Fruit fly (Drosophila melanogaster): ENCODE results near the gene Pfdn5.

The Pfdn5 gene

dm6 chr3R:22447195-22447873 lies 39.5 kb upstream of the Pfdn5 start, which contains the start of gene CG34288 (continued):
- TF ChIP-seq C15 (GFP tag; IDR thresholded peaks at IDR 0.05): peak; percentile 9; the same call in 1 of the 3 replicates
- TF ChIP-seq CG3281 (GFP tag; optimal IDR thresholded peaks at IDR 0.05): no peak
- no peak for TF ChIP-seq CG17612 (GFP tag; IDR thresholded peaks at IDR 0.05)
- TF ChIP-seq bowl (GFP tag; IDR thresholded peaks at IDR 0.05): peak; percentile 31; the same call in 1 of the 2 replicates
- TF ChIP-seq Rfx (GFP tag; IDR thresholded peaks at IDR 0.05): peak; percentile 85
- TF ChIP-seq Bdp1 (GFP tag; optimal IDR thresholded peaks at IDR 0.05): no peak
- peak; percentile 15 for TF ChIP-seq pb (GFP tag; optimal IDR thresholded peaks at IDR 0.05)
- no peak for TF ChIP-seq CG8478 (optimal IDR thresholded peaks at IDR 0.05)
- no peak for TF ChIP-seq CG17802 (tag; optimal IDR thresholded peaks at IDR 0.05)
- no peak for TF ChIP-seq Sin3A (optimal IDR thresholded peaks at IDR 0.05)
- no peak for TF ChIP-seq Dip3 (GFP tag; optimal IDR thresholded peaks at IDR 0.05)
- peak; percentile 81 for TF ChIP-seq CG12769 (tag; optimal IDR thresholded peaks at IDR 0.05)
- no peak for TF ChIP-seq CG3995 (GFP tag; optimal IDR thresholded peaks at IDR 0.05)
- TF ChIP-seq CG8924 (tag; optimal IDR thresholded peaks at IDR 0.05): no peak
- 0 out of 2 replicates have a peak, but pooled peaks have one; percentile 9 for TF ChIP-seq HLH3B (GFP tag; IDR thresholded peaks at IDR 0.05)
- no peak for TF ChIP-seq jing (GFP tag; optimal IDR thresholded peaks at IDR 0.05)
- TF ChIP-seq Chrac-16 (GFP tag; optimal IDR thresholded peaks at IDR 0.05): no peak
- peak; percentile 82 for TF ChIP-seq slbo (GFP tag; IDR thresholded peaks at IDR 0.05)
- TF ChIP-seq pum (GFP tag; optimal IDR thresholded peaks at IDR 0.05): no peak
- no peak for TF ChIP-seq eyg (GFP tag; optimal IDR thresholded peaks at IDR 0.05)
- TF ChIP-seq Ets97D (GFP tag; optimal IDR thresholded peaks at IDR 0.05): no peak
- no peak for TF ChIP-seq lbe (GFP tag; optimal IDR thresholded peaks at IDR 0.05)
- TF ChIP-seq zf30C (GFP tag; optimal IDR thresholded peaks at IDR 0.05): no peak
- TF ChIP-seq CG1233 (GFP tag; optimal IDR thresholded peaks at IDR 0.05): no peak
- no peak for TF ChIP-seq esg (GFP tag; conservative IDR thresholded peaks at IDR 0.05)
- TF ChIP-seq trem (tag; optimal IDR thresholded peaks at IDR 0.05): no peak
- TF ChIP-seq Doc2 (GFP tag; IDR thresholded peaks at IDR 0.05): no peak
- no peak for TF ChIP-seq CG13123 (GFP tag; optimal IDR thresholded peaks at IDR 0.05)
- TF ChIP-seq Neu2 (GFP tag; optimal IDR thresholded peaks at IDR 0.05; ENCODE audit: borderline replicate concordance): no peak
- no peak for TF ChIP-seq yki (optimal IDR thresholded peaks at IDR 0.05)
- no peak for TF ChIP-seq Hr39 (optimal IDR thresholded peaks at IDR 0.05)
- no peak for TF ChIP-seq disco-r (GFP tag; optimal IDR thresholded peaks at IDR 0.05)
- TF ChIP-seq CG11504 (tag; optimal IDR thresholded peaks at IDR 0.05): no peak
- TF ChIP-seq CG17568 (GFP tag; optimal IDR thresholded peaks at IDR 0.05): no peak
- peak; percentile 70 for TF ChIP-seq cwo (GFP tag; optimal IDR thresholded peaks at IDR 0.05)
- peak; percentile 34 for TF ChIP-seq caup (GFP tag; optimal IDR thresholded peaks at IDR 0.05; ENCODE audit: severe bottlenecking)
- no peak for TF ChIP-seq CG16863 (GFP tag; optimal IDR thresholded peaks at IDR 0.05)
- TF ChIP-seq CG9932 (GFP tag; IDR thresholded peaks at IDR 0.05): peak; percentile 48
- no peak for TF ChIP-seq CG9797 (GFP tag; optimal IDR thresholded peaks at IDR 0.05)
- no peak for TF ChIP-seq Blimp-1 (GFP tag; optimal IDR thresholded peaks at IDR 0.05)
- TF ChIP-seq HmgD (GFP tag; optimal IDR thresholded peaks at IDR 0.05): no peak
- 0 out of 2 replicates have a peak, but pooled peaks have one; percentile 7 for TF ChIP-seq ap (GFP tag; IDR thresholded peaks at IDR 0.05)
- TF ChIP-seq Six4 (GFP tag; optimal IDR thresholded peaks at IDR 0.05): no peak
- TF ChIP-seq CG10462 (GFP tag; optimal IDR thresholded peaks at IDR 0.05): no peak
- TF ChIP-seq Deaf1 (tag; optimal IDR thresholded peaks at IDR 0.05): no peak
- TF ChIP-seq CG2199 (GFP tag; IDR thresholded peaks at IDR 0.05): 0 out of 3 replicates have a peak, but pooled peaks have one; percentile 29
- TF ChIP-seq repo (GFP tag; optimal IDR thresholded peaks at IDR 0.05): no peak
- peak; percentile 4 for TF ChIP-seq maf-S (GFP tag; optimal IDR thresholded peaks at IDR 0.05)
- no peak for TF ChIP-seq peb (GFP tag; IDR thresholded peaks at IDR 0.05)
- TF ChIP-seq Mad (GFP tag; optimal IDR thresholded peaks at IDR 0.05): no peak
- TF ChIP-seq al (GFP tag; IDR thresholded peaks at IDR 0.05): peak; percentile 44; the same call in 1 of the 2 replicates
- TF ChIP-seq CG3407 (GFP tag; optimal IDR thresholded peaks at IDR 0.05): no peak

Data from whole organism, embryonic.